Worm (Caenorhabditis elegans) whole organism, early embryonic: ENCODE data around the gene clec-121.
A peak's percentile ranks its signal among the peaks of the same experiment; 100 is the strongest.

Source experiments
- B0310.2 ChIP-seq: sonication (generic microtip); optimal IDR thresholded peaks from 2 replicates; lab custom pipeline; 2016; ENCODE audit warnings: mild to moderate bottlenecking, missing genetic modification characterization, missing compliant biosample characterization
- F13C5.2 ChIP-seq: sonication (generic microtip); optimal IDR thresholded peaks from 2 replicates; lab custom pipeline; 2017; ENCODE audit warnings: mild to moderate bottlenecking, missing genetic modification characterization, inconsistent platforms, missing compliant biosample characterization
- aly-1 ChIP-seq: sonication (generic microtip); optimal IDR thresholded peaks from 2 replicates; lab custom pipeline; 2016; ENCODE audit warnings: missing genetic modification characterization, missing compliant biosample characterization
- ama-1 ChIP-seq: fragments of 150-350 bp; optimal IDR thresholded peaks from 2 replicates; lab custom pipeline; 2014
- ceh-13 ChIP-seq: fragments of 200-800 bp; sonication (Bioruptor generic); optimal IDR thresholded peaks from 2 replicates; lab custom pipeline; 2018; ENCODE audit warnings: mild to moderate bottlenecking, missing genetic modification characterization, missing compliant biosample characterization
- ceh-36 ChIP-seq: sonication (generic microtip); optimal IDR thresholded peaks from 2 replicates; lab custom pipeline; 2016; ENCODE audit warnings: missing genetic modification characterization, inconsistent platforms, missing compliant biosample characterization
- ets-7 ChIP-seq: sonication (generic microtip); optimal IDR thresholded peaks from 2 replicates; lab custom pipeline; 2016; ENCODE audit warnings: missing genotype, missing genetic modification characterization, missing compliant biosample characterization
- flt-1 ChIP-seq: fragments of 200-800 bp; sonication (Bioruptor generic); IDR thresholded peaks from 2 replicates; pipeline ENCODE4 v1.3.6; 2022; ENCODE audit warnings: missing genetic modification characterization, missing compliant biosample characterization
- hmbx-1 ChIP-seq: sonication (generic microtip); optimal IDR thresholded peaks from 2 replicates; lab custom pipeline; 2016; ENCODE audit warnings: mild to moderate bottlenecking, missing genetic modification characterization, missing compliant biosample characterization
- hmg-4 ChIP-seq: fragments of 200-800 bp; sonication (Bioruptor generic); optimal IDR thresholded peaks from 2 replicates; lab custom pipeline; 2018; ENCODE audit warnings: mild to moderate bottlenecking, missing genetic modification characterization, missing compliant biosample characterization
- hnd-1 ChIP-seq: sonication (generic microtip); optimal IDR thresholded peaks from 2 replicates; lab custom pipeline; 2016; ENCODE audit warnings: missing genetic modification characterization, missing compliant biosample characterization
- pes-1 ChIP-seq: fragments of 200-800 bp; sonication (Bioruptor generic); IDR thresholded peaks from 2 replicates; pipeline ENCODE4 v1.3.6; 2022; ENCODE audit warnings: missing genetic modification reagents, missing genetic modification characterization, missing compliant biosample characterization
- scrt-1 ChIP-seq: fragments of 200-800 bp; sonication (Bioruptor generic); IDR thresholded peaks from 2 replicates; pipeline ENCODE4 v1.3.6; 2022; ENCODE audit warnings: missing genetic modification characterization, missing compliant biosample characterization
- sea-1 ChIP-seq: fragments of 200-800 bp; sonication (Bioruptor generic); conservative IDR thresholded peaks from 2 replicates; pipeline ENCODE4 v1.3.6; 2022; ENCODE audit warnings: missing genetic modification characterization, missing compliant biosample characterization
- tbx-11 ChIP-seq: fragments of 200-800 bp; sonication (Bioruptor generic); IDR thresholded peaks from 2 replicates; pipeline ENCODE4 v1.3.6; 2022; ENCODE audit warnings: missing genetic modification characterization, missing compliant biosample characterization
- tbx-37 ChIP-seq: fragments of 200-800 bp; sonication (Bioruptor generic); conservative IDR thresholded peaks from 2 replicates; pipeline ENCODE4 v1.3.6; 2022; ENCODE audit warnings: missing genetic modification reagents, missing genetic modification characterization, missing compliant biosample characterization
- tra-4 ChIP-seq: sonication (generic microtip); optimal IDR thresholded peaks from 2 replicates; lab custom pipeline; 2017; ENCODE audit warnings: missing genetic modification characterization, missing compliant biosample characterization

Gene clec-121

DNA sequence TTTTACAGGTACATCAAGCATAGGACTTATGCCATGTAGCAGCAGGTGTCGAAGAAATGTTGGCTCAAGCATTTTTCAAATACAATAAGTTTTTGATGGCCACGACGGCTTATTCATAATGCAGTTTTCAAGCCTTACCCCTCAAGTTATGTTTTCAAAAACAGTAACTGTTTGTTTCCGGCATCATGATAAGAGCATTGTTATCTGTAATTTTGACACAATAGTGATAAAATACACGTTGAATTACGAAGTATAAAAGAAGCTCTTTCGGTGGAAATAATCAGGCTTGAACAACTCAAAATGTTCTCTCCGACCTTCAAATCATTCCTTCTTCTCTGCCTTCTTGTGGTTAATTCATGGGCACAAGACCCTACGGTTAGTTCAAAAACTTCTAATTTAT, at the start of gene clec-121:
TSS of gene clec-121 (plus strand) at position 301 of the 400 bp plus-strand sequence.
- TF ChIP-seq aly-1 (tag; lab: Kevin White, UChicago) (no peak), tbx-11 (GFP tag; lab: Robert Waterston, UW) (no peak), ama-1 (lab: Kevin White, UChicago) (no peak), sea-1 (GFP tag; lab: Robert Waterston, UW) (no peak), tbx-37 (no peak), B0310.2 (tag; lab: Kevin White, UChicago) (no peak), F13C5.2 (tag; lab: Kevin White, UChicago) (no peak), hmg-4 (GFP tag; lab: Kevin White, UChicago) (no peak), pes-1 (GFP tag; lab: Robert Waterston, UW) (no peak), hmbx-1 (no peak)

DNA sequence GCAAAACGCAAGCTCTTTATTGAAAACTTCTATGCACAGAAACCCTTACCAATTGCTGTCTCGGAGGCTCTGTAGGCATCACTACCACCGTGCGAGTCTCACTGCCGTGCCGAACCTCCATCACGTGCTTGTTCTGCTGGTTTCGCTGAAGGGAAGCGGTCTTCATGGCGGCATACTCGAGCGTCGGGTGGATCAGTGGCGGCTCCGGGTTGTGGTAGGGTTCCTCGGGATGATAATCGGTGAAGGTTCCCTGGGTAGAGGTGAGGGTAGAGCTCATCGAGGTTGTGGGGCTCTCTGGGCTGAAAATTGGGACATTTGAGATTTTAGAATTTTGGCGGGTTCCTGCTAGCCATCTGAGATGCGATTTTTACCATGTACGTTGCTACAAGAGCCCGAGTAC, 49.3 kb upstream of the clec-121 start:
- TF ChIP-seq B0310.2 (tag; lab: Kevin White, UChicago) (no peak), sea-1 (GFP tag; lab: Robert Waterston, UW) (no peak), flt-1 (GFP tag; lab: Robert Waterston, UW) (no peak), tra-4 (tag; lab: Kevin White, UChicago) (no peak), aly-1 (tag; lab: Kevin White, UChicago) (no peak), scrt-1 (GFP tag; lab: Robert Waterston, UW) (no peak), pes-1 (GFP tag; lab: Robert Waterston, UW) (no peak), ama-1 (lab: Kevin White, UChicago) (no peak), hmbx-1 (no peak), ceh-36 (tag; lab: Kevin White, UChicago) (no peak), hmg-4 (GFP tag; lab: Kevin White, UChicago) (no peak), hnd-1 (tag; lab: Kevin White, UChicago) (no peak)

DNA sequence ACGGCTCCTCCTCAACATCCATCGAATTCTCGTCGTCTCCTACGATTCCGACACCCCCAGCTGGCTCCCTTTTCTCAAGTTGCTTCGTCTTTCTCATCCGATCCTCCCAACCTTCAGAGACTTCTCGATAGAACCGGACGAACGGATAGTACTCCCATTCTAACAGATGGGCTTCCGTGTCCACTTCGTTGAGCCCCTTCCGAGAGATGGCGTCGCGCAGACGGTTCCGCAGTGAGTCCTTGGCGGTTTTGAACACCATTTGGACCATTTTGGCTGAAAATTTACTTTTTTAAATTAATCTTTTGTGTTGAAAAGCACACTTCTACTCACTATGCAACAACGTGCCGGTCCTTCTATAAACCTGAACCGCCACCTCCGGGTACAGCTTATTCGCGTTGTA, 48.4 kb upstream of the clec-121 start:
- TF ChIP-seq aly-1 (tag; lab: Kevin White, UChicago) (no peak), hmg-4 (GFP tag; lab: Kevin White, UChicago) (no peak), ceh-13 (GFP tag; lab: Kevin White, UChicago) (no peak), flt-1 (GFP tag; lab: Robert Waterston, UW) (no peak), F13C5.2 (tag; lab: Kevin White, UChicago) (no peak), sea-1 (GFP tag; lab: Robert Waterston, UW) (no peak), ama-1 (lab: Kevin White, UChicago) (no peak), tra-4 (tag; lab: Kevin White, UChicago) (no peak), hnd-1 (tag; lab: Kevin White, UChicago) (no peak)

DNA sequence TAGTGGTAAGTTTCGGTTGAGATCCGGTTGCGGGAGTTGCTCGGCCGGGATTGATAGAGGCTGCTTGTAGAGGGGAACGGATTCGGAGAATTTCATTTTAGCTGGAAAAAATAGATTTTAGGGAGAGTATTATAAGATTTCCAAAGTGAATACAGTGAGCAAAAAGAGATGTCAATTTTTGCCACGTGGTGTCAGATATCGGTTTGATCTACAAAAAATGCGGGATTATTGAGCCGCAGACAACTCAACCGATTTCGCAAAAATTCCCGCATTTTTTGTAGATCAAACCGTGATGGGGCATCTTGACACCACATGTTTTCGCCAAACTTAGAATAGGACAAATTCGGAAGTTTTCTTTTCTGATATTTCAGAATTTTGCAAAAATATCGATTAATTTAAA, 47.9 kb upstream of the clec-121 start, which contains the start of gene lido-13:
TSS of gene lido-13 (minus strand) at position 101 of the 400 bp plus-strand sequence.
- TF ChIP-seq hmg-4 (GFP tag; lab: Kevin White, UChicago) (no peak), hmbx-1 (no peak), ama-1 (lab: Kevin White, UChicago) (no peak), B0310.2 (tag; lab: Kevin White, UChicago) (no peak), aly-1 (tag; lab: Kevin White, UChicago) (no peak), hnd-1 (tag; lab: Kevin White, UChicago) (no peak), tbx-37 (no peak), ceh-36 (tag; lab: Kevin White, UChicago) (no peak), ets-7 (tag; lab: Kevin White, UChicago) (no peak), ceh-13 (GFP tag; lab: Kevin White, UChicago) (no peak), sea-1 (GFP tag; lab: Robert Waterston, UW) (no peak), tra-4 (tag; lab: Kevin White, UChicago) (no peak), F13C5.2 (tag; lab: Kevin White, UChicago) (no peak), pes-1 (GFP tag; lab: Robert Waterston, UW) (no peak), scrt-1 (GFP tag; lab: Robert Waterston, UW) (no peak)

DNA sequence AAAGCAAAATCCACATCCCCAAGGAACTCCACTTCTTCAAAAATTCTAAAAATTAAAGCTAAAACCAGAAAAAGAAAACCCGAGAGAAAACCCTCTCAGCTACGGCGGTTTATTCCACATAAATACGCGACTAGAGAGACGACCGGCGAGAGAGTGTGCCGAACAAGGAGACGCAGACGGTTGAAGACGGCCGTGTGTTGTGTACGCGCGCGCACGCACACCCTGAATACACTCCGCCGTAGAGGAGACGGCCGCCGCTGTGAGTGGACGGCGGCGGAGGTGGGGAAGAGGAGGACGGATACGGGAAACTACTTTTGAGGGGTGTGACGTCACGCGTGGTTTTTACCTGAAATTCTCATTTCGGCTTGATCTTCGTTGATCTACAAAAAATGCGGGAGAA, 47.5 kb upstream of the clec-121 start:
- TF ChIP-seq F13C5.2 (tag; lab: Kevin White, UChicago) (no peak), aly-1 (tag; lab: Kevin White, UChicago) (peak; percentile 36), ama-1 (lab: Kevin White, UChicago) (no peak), scrt-1 (GFP tag; lab: Robert Waterston, UW) (no peak)

DNA sequence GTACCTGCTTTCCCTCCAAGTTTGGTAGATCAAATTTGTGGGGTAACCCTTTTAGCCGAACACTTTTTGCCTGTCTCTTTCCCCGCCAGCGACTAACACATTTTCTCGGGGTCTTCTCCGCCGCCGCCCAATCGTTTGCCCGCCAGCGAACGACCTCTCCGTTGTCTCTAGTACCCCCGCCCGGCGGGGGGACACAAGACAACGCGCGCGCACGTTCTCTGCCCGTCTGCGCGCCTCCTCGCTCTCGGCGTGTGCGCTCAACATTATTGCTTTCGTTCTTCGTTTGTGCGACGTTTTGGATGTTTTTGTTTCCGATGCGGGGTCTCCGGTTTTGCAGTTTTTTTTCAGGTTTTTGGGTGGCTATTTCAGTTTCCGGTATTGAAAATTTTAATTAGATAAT, 46.6 kb upstream of the clec-121 start:
- TF ChIP-seq ceh-36 (tag; lab: Kevin White, UChicago) (peak; percentile 9), F13C5.2 (tag; lab: Kevin White, UChicago) (peak; percentile 49), hnd-1 (tag; lab: Kevin White, UChicago) (no peak), aly-1 (tag; lab: Kevin White, UChicago) (peak; percentile 9), hmg-4 (GFP tag; lab: Kevin White, UChicago) (peak; percentile 44)

DNA sequence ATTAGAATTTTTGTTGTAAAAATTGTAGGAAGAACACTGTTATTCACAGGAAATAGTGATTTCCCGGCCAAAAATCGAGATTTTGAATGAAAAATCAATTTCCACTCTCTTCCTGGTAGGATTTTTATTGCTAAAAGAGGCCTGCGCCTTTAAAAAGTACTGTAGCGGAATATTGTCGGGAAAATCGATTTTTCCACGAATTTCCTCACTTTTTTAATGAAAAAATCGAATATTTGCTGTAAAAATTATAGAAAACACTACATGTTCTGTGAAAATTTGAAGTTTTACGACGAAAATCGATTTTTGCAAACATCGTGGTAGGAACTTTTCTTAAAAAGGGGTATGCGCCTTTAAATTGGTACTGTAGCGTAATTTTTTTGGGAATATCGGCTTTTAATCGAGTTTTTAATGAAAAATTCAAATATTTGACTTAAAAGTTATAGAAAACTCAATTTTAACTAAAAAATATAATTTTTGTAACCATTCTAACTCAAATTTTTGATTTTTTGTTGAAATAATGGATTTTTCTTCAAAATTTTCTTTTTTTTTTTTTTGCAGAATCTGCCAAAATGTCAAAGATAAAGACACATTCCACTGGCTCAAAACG, 45.7 kb upstream of the clec-121 start, which contains the start of gene lin-8:
TSS of gene lin-8 (plus strand) at position 557 of the 607 bp plus-strand sequence.
- TF ChIP-seq hmg-4 (GFP tag; lab: Kevin White, UChicago) (no peak), ceh-36 (tag; lab: Kevin White, UChicago) (no peak), B0310.2 (tag; lab: Kevin White, UChicago) (no peak), hmbx-1 (no peak), tra-4 (tag; lab: Kevin White, UChicago) (no peak), flt-1 (GFP tag; lab: Robert Waterston, UW) (no peak), ama-1 (lab: Kevin White, UChicago) (no peak), sea-1 (GFP tag; lab: Robert Waterston, UW) (no peak), F13C5.2 (tag; lab: Kevin White, UChicago) (no peak), hnd-1 (tag; lab: Kevin White, UChicago) (no peak), ets-7 (tag; lab: Kevin White, UChicago) (no peak), tbx-11 (GFP tag; lab: Robert Waterston, UW) (no peak), pes-1 (GFP tag; lab: Robert Waterston, UW) (no peak), ceh-13 (GFP tag; lab: Kevin White, UChicago) (no peak), tbx-37 (no peak), scrt-1 (GFP tag; lab: Robert Waterston, UW) (no peak), aly-1 (tag; lab: Kevin White, UChicago) (no peak)
